Worm (Caenorhabditis elegans): ENCODE data around the gene K01A6.6.

DNA sequence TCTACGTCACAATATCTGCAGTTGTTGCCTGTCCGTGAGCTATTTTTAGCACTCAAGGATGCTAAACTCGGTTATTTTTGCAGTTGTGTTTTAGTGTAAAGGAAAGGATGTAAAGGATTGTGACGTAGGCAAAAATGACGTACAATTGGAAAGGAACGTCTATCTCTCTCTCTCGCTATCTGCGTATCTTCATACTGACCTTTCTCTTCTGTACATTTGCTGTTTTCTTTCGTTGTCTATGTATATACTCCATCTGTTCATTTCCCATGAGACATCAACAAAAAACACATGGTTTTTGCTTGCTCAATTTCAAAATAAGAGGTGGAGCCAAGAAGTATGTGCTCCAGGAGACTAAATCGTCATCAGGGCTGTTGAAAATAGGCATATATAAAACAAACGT, 9.2 kb downstream of the K01A6.6 start:
- TF ChIP-seq hlh-30 (tag; optimal IDR thresholded peaks at IDR 0.05; ENCODE audit: insufficient read depth), result peak; percentile 38
- TF ChIP-seq odd-2 (tag; optimal IDR thresholded peaks at IDR 0.05), result no peak
- no peak for TF ChIP-seq dmd-4 (tag; optimal IDR thresholded peaks at IDR 0.05; ENCODE audit: borderline replicate concordance)
- no peak for TF ChIP-seq ama-1 (optimal IDR thresholded peaks at IDR 0.05)
- no peak for TF ChIP-seq unc-42 (tag; optimal IDR thresholded peaks at IDR 0.05)
- TF ChIP-seq unc-55 (GFP tag; optimal IDR thresholded peaks at IDR 0.05), result no peak
- no peak for TF ChIP-seq pha-2 (tag; optimal IDR thresholded peaks at IDR 0.05)
- no peak for TF ChIP-seq sox-4 (tag; optimal IDR thresholded peaks at IDR 0.05)
- no peak for TF ChIP-seq K09A11.1 (tag; optimal IDR thresholded peaks at IDR 0.05; ENCODE audit: insufficient read depth)

Measured in whole organism, late embryonic.